Worm (Caenorhabditis elegans) whole organism, L3 larva: ENCODE results near the gene T16G1.9.

Experiments used
- R02D3.7 ChIP-seq: fragments of 150-350 bp; optimal IDR thresholded peaks from 2 replicates; lab custom pipeline; 2014; ENCODE audit warnings: missing biosample characterization, missing genetic modification characterization
- aly-2 ChIP-seq: fragments of 150-350 bp; optimal IDR thresholded peaks from 2 replicates; lab custom pipeline; 2014; ENCODE audit warnings: missing biosample characterization, missing genetic modification characterization
- ama-1 ChIP-seq: fragments of 150-350 bp; optimal IDR thresholded peaks from 2 replicates; lab custom pipeline; 2018
- ceh-16 ChIP-seq: sonication (generic microtip); optimal IDR thresholded peaks from 2 replicates; lab custom pipeline; 2017; ENCODE audit warnings: missing biosample characterization, missing genetic modification characterization
- ceh-28 ChIP-seq: fragments of 150-350 bp; optimal IDR thresholded peaks from 2 replicates; lab custom pipeline; 2014; ENCODE audit warnings: missing biosample characterization, missing genetic modification reagents, missing genetic modification characterization
- ceh-82 ChIP-seq: fragments of 150-350 bp; optimal IDR thresholded peaks from 2 replicates; lab custom pipeline; 2014; ENCODE audit warnings: missing biosample characterization, missing genetic modification characterization
- ceh-9 ChIP-seq: sonication (generic microtip); optimal IDR thresholded peaks from 2 replicates; lab custom pipeline; 2018; ENCODE audit warnings: missing biosample characterization, missing genetic modification characterization
- egl-27 ChIP-seq: sonication (generic microtip); optimal IDR thresholded peaks from 4 replicates; lab custom pipeline; 2017; ENCODE audit warnings: missing biosample characterization, missing genetic modification reagents, missing genetic modification characterization
- egl-5 ChIP-seq: fragments of 150-350 bp; optimal IDR thresholded peaks from 2 replicates; lab custom pipeline; 2017; ENCODE audit warnings: missing biosample characterization, missing genetic modification reagents, missing genetic modification characterization, inconsistent platforms
- elt-1 ChIP-seq: fragments of 150-350 bp; optimal IDR thresholded peaks from 2 replicates; lab custom pipeline; 2014; ENCODE audit warnings: missing biosample characterization, missing genetic modification characterization
- elt-2 ChIP-seq: sonication (generic microtip); optimal IDR thresholded peaks from 2 replicates; lab custom pipeline; 2016; ENCODE audit warnings: missing genetic modification reagents, mild to moderate bottlenecking, missing genetic modification characterization, missing compliant biosample characterization
- elt-3 ChIP-seq, 3 experiments: fragments of 150-350 bp in 1 of 3; sonication (generic microtip) in 2 of 3; optimal IDR thresholded peaks; 2 replicates in 2 of 3; 4 replicates in 1 of 3; lab custom pipeline; 2014 to 2017; ENCODE audit warnings: missing biosample characterization in 3 of 3, missing genetic modification characterization in 3 of 3
- eor-1 ChIP-seq, 2 experiments: fragments of 150-350 bp; optimal IDR thresholded peaks; 2 replicates each; lab custom pipeline; 2014 to 2018; ENCODE audit warnings: missing biosample characterization in 2 of 2, missing genetic modification characterization in 2 of 2
- fkh-2 ChIP-seq: fragments of 150-350 bp; optimal IDR thresholded peaks from 2 replicates; lab custom pipeline; 2014; ENCODE audit warnings: missing biosample characterization, missing genetic modification reagents, missing genetic modification characterization
- hmg-11 ChIP-seq: sonication (generic microtip); optimal IDR thresholded peaks from 2 replicates; lab custom pipeline; 2016; ENCODE audit warnings: missing genetic modification characterization, missing compliant biosample characterization
- jun-1 ChIP-seq: fragments of 150-350 bp; optimal IDR thresholded peaks from 2 replicates; lab custom pipeline; 2014; ENCODE audit warnings: missing biosample characterization, missing genetic modification reagents, missing genetic modification characterization
- lin-15B ChIP-seq: fragments of 150-350 bp; optimal IDR thresholded peaks from 2 replicates; lab custom pipeline; 2014; ENCODE audit warnings: missing biosample characterization, missing genetic modification characterization
- lin-39 ChIP-seq: fragments of 150-350 bp; optimal IDR thresholded peaks from 2 replicates; lab custom pipeline; 2018; ENCODE audit warnings: missing biosample characterization, missing genetic modification reagents, missing genetic modification characterization
- mdl-1 ChIP-seq: fragments of 150-350 bp; optimal IDR thresholded peaks from 2 replicates; lab custom pipeline; 2014; ENCODE audit warnings: missing biosample characterization, missing genetic modification characterization
- nfya-1 ChIP-seq: sonication (generic microtip); optimal IDR thresholded peaks from 2 replicates; lab custom pipeline; 2017; ENCODE audit warnings: missing genetic modification characterization, mild to moderate bottlenecking, missing compliant biosample characterization, antibody characterized with exemption, moderate library complexity; ENCODE audit not compliant: insufficient read depth
- nhr-12 ChIP-seq: fragments of 150-350 bp; optimal IDR thresholded peaks from 2 replicates; lab custom pipeline; 2014; ENCODE audit warnings: missing biosample characterization, missing genetic modification characterization
- nhr-23 ChIP-seq: fragments of 150-350 bp; optimal IDR thresholded peaks from 2 replicates; lab custom pipeline; 2014; ENCODE audit warnings: missing biosample characterization, missing genetic modification reagents, missing genetic modification characterization
- nhr-25 ChIP-seq: sonication (generic microtip); optimal IDR thresholded peaks from 2 replicates; lab custom pipeline; 2017; ENCODE audit warnings: missing biosample characterization, missing genetic modification characterization
- nhr-28 ChIP-seq: fragments of 150-350 bp; optimal IDR thresholded peaks from 2 replicates; lab custom pipeline; 2014; ENCODE audit warnings: missing biosample characterization, missing genetic modification characterization
- nhr-43 ChIP-seq: sonication (generic microtip); optimal IDR thresholded peaks from 2 replicates; lab custom pipeline; 2016; ENCODE audit warnings: mild to moderate bottlenecking, missing genetic modification characterization, missing compliant biosample characterization; ENCODE audit not compliant: poor library complexity, severe bottlenecking
- nhr-67 ChIP-seq: fragments of 150-350 bp; optimal IDR thresholded peaks from 2 replicates; lab custom pipeline; 2014; ENCODE audit warnings: missing biosample characterization, missing genetic modification characterization
- nhr-77 ChIP-seq: fragments of 150-350 bp; optimal IDR thresholded peaks from 2 replicates; lab custom pipeline; 2014; ENCODE audit warnings: missing biosample characterization, missing genetic modification characterization
- pha-4 ChIP-seq: fragments of 150-350 bp; optimal IDR thresholded peaks from 2 replicates; lab custom pipeline; 2014; ENCODE audit warnings: missing biosample characterization, missing genetic modification reagents, missing genetic modification characterization
- pqm-1 ChIP-seq: fragments of 150-350 bp; optimal IDR thresholded peaks from 2 replicates; lab custom pipeline; 2017; ENCODE audit warnings: missing biosample characterization, missing genetic modification characterization, inconsistent platforms
- skn-1 ChIP-seq: fragments of 150-350 bp; optimal IDR thresholded peaks from 2 replicates; lab custom pipeline; 2014; ENCODE audit warnings: missing biosample characterization, missing genetic modification characterization
- snpc-4 ChIP-seq: fragments of 150-350 bp; optimal IDR thresholded peaks from 2 replicates; lab custom pipeline; 2014; ENCODE audit warnings: missing biosample characterization, missing genetic modification characterization
- unc-62 ChIP-seq: fragments of 150-350 bp; sonication (generic microtip); optimal IDR thresholded peaks from 4 replicates; lab custom pipeline; 2014; ENCODE audit warnings: missing biosample characterization, missing genetic modification reagents, missing genetic modification characterization
- zag-1 ChIP-seq: fragments of 150-350 bp; optimal IDR thresholded peaks from 2 replicates; lab custom pipeline; 2014; ENCODE audit warnings: missing biosample characterization, missing genetic modification characterization
- ztf-11 ChIP-seq: fragments of 150-350 bp; optimal IDR thresholded peaks from 2 replicates; lab custom pipeline; 2014; ENCODE audit warnings: missing biosample characterization, missing genetic modification characterization

T16G1.9 gene

DNA sequence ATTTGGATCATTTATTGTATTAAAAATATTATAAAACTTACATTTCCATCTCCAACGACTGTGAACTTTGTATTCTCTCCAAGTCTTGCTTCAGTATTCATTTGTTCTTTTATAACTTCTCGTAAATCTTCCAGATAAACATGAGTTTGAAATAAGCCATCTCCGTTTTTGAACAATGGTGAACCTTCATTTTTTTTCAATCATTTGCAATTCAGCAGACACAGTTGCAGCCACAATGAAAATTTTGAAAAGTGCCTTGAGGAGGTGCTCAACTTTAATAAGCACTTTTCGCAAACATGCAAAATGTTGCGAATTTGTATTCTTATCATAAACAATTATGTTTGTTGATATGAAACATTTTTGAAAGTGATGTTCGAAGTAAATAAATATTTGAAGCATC, 6.4 kb downstream of the T16G1.9 start, which contains the start of gene T16G1.3:
TSS of gene T16G1.3 (minus strand) at position 101 of the 400 bp plus-strand sequence.
- TF ChIP-seq nhr-12: no peak
- TF ChIP-seq R02D3.7 (tag; lab: Kevin White, UChicago): no peak
- no peak for TF ChIP-seq ceh-16
- no peak for TF ChIP-seq skn-1 (tag; lab: Kevin White, UChicago)

ce11 chrV:12943399-12943798, 7.3 kb downstream of the T16G1.9 start:
- no peak for TF ChIP-seq ceh-9 (tag; lab: Kevin White, UChicago)
- no peak for TF ChIP-seq egl-5
- TF ChIP-seq ceh-28 (tag; lab: Kevin White, UChicago): no peak
- TF ChIP-seq R02D3.7 (tag; lab: Kevin White, UChicago): no peak
- TF ChIP-seq nhr-25 (tag; lab: Kevin White, UChicago): no peak
- no peak for TF ChIP-seq skn-1 (tag; lab: Kevin White, UChicago)
- TF ChIP-seq egl-27 (tag; lab: Kevin White, UChicago): no peak
- TF ChIP-seq ceh-82 (tag; lab: Kevin White, UChicago): no peak
- TF ChIP-seq nhr-43 (tag; lab: Kevin White, UChicago): no peak
- TF ChIP-seq hmg-11 (tag; lab: Kevin White, UChicago): no peak
- no peak for TF ChIP-seq zag-1
- no peak for TF ChIP-seq eor-1 (tag; optimal IDR thresholded peaks at IDR 0.05; lab: Kevin White, UChicago)
- no peak for TF ChIP-seq ztf-11 (tag; lab: Kevin White, UChicago)
- TF ChIP-seq nhr-23 (tag; lab: Kevin White, UChicago): no peak
- no peak for TF ChIP-seq nhr-67
- TF ChIP-seq elt-1 (tag; lab: Kevin White, UChicago): no peak
- no peak for TF ChIP-seq aly-2
- TF ChIP-seq ama-1 (lab: Kevin White, UChicago): no peak
- TF ChIP-seq snpc-4 (tag; lab: Kevin White, UChicago): no peak

DNA sequence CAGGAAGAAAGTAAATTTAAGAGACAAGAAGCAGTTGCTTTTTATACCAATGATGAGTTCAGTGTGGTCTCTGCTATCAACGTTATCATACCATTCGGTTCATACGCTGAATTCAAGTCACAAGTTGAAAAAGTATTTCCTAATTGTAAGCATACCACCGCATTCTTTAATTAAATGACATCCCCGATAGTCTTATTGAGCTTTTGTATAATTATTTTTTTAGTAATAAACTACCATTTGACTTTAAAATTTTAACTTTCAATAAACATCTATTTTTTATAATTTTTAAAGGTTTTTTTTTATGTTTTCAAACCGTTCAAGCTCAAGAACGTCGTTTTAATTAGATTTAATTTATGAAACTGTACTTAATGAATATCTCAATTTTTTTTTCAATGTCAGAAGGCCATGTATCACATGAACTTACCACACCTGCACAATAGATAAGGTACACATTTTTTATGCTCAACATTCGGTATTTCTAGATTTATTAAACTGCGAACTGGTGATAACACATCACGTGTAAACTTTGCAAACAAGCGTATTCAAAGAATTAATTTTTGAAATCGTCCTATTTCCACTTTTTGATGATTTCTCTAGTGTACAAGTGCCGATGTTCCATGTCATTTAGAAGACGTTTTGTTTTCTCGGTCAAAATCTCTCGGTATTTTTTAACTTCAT, 8.7 kb downstream of the T16G1.9 start, which contains the start of gene T16G1.4:
TSS of gene T16G1.4 (minus strand) at position 51 of the 678 bp plus-strand sequence.
- TF ChIP-seq pqm-1 (tag; lab: Kevin White, UChicago) (peak; percentile 32), nhr-77 (tag; lab: Kevin White, UChicago) (no peak), pha-4 (tag; lab: Kevin White, UChicago) (peak; percentile 2), elt-2 (peak; percentile 73)
- TF ChIP-seq, all 47 proteins: peak for 3

ce11 chrV:12939434-12939833, 11.2 kb downstream of the T16G1.9 start, which contains the start of gene T16G1.5:
Gene T16G1.5 (minus strand): TSS chrV:12939552.
- TF ChIP-seq nhr-28 (tag; lab: Kevin White, UChicago): no peak
- peak; percentile 25 for TF ChIP-seq elt-2

DNA sequence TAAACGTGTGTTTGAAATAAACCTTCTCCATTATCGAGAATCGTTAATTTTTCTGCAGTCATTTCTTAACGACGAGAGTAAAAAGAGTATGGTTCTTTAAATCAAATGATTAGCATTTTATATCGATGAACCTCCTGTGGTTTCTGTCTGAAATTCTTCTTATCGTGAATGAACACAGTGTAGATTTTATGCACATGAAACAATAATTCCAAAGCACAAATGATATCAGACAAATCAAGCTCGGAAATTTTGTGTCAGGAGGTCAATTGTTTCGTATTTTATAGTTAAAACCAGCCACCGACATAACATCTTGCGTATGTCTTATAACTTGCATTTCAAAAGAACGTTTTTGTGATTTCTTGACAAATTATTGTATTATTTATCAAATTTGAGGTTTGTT, 13.6 kb downstream of the T16G1.9 start, which contains the start of gene T16G1.6:
TSS of gene T16G1.6 (minus strand) at position 77 of the 400 bp plus-strand sequence.
- TF ChIP-seq pqm-1 (tag; lab: Kevin White, UChicago) (peak; percentile 90), elt-2 (peak; percentile 91), hmg-11 (tag; lab: Kevin White, UChicago) (no peak), fkh-2 (no peak), lin-15B (tag; lab: Kevin White, UChicago) (no peak)

ce11 chrV:12934976-12935375, 15.7 kb downstream of the T16G1.9 start, which contains the start of gene T16G1.7:
Gene T16G1.7 (minus strand): TSS chrV:12935112.
- TF ChIP-seq jun-1 (tag; lab: Kevin White, UChicago): peak; percentile 55
- no peak for TF ChIP-seq lin-39
- TF ChIP-seq elt-2: peak; percentile 91
- TF ChIP-seq pqm-1 (tag; lab: Kevin White, UChicago): peak; percentile 89
- peak; percentile 49 for TF ChIP-seq pha-4 (tag; lab: Kevin White, UChicago)
- no peak for TF ChIP-seq snpc-4 (tag; lab: Kevin White, UChicago)

- TF ChIP-seq pqm-1 (tag; lab: Kevin White, UChicago) (peak; percentile 75), unc-62 (GFP tag; lab: Kevin White, UChicago) (no peak), lin-15B (tag; lab: Kevin White, UChicago) (no peak), ztf-11 (tag; lab: Kevin White, UChicago) (no peak), mdl-1 (tag; lab: Kevin White, UChicago) (no peak), elt-3 (tag; optimal IDR thresholded peaks at IDR 0.05; lab: Kevin White, UChicago) (no peak), nfya-1 (tag; lab: Kevin White, UChicago) (no peak), elt-2 (peak; percentile 65), elt-1 (tag; lab: Kevin White, UChicago) (no peak), hmg-11 (tag; lab: Kevin White, UChicago) (no peak)
Measured at ce11 chrV:12933654-12934053, 17.0 kb downstream of the T16G1.9 start.
